Fruit fly (Drosophila melanogaster) whole organism, wandering third instar larva: ENCODE data around the gene slo.

ENCODE experiments used
- Abd-B ChIP-seq: fragments of >200 bp; optimal IDR thresholded peaks from 2 replicates; lab custom pipeline; 2017; ENCODE audit warnings: missing biosample characterization, missing genetic modification characterization
- HLH106 ChIP-seq: fragments of 200-800 bp; optimal IDR thresholded peaks from 3 replicates; lab custom pipeline; 2019; ENCODE audit warnings: missing biosample characterization, mild to moderate bottlenecking, missing genetic modification characterization, moderate library complexity
- N ChIP-seq: fragments of >200 bp; optimal IDR thresholded peaks from 2 replicates; lab custom pipeline; 2018; ENCODE audit warnings: missing biosample characterization, missing external identifiers, missing genetic modification characterization
- OdsH ChIP-seq: fragments of 200-800 bp; sonication (Bioruptor generic); optimal IDR thresholded peaks from 2 replicates; lab custom pipeline; 2016; ENCODE audit warnings: missing biosample characterization, mild to moderate bottlenecking, missing genetic modification characterization
- Rel ChIP-seq, 2 experiments: fragments of 200-800 bp; sonication (Bioruptor generic) in 1 of 2; optimal IDR thresholded peaks; 2 replicates in 1 of 2; 3 replicates in 1 of 2; lab custom pipeline; 2016 to 2019; ENCODE audit warnings: mild to moderate bottlenecking in 2 of 2, missing biosample characterization in 2 of 2, missing genetic modification characterization in 2 of 2, moderate library complexity in 1 of 2
- br ChIP-seq: fragments of 200-800 bp; sonication (Bioruptor generic); optimal IDR thresholded peaks from 2 replicates; lab custom pipeline; 2016; ENCODE audit warnings: missing biosample characterization, missing genetic modification characterization
- dl ChIP-seq, 2 experiments: fragments of 175-275, 200-275 bp in 1 of 2; fragments of 200-275 bp in 1 of 2; sonication (Bioruptor generic); optimal IDR thresholded peaks; lab custom pipeline; 2018; ENCODE audit warnings: mild to moderate bottlenecking in 2 of 2, missing biosample characterization in 2 of 2, missing genetic modification characterization in 2 of 2, moderate library complexity in 2 of 2; ENCODE audit not compliant: partially characterized antibody in 2 of 2, insufficient read depth in 1 of 2
- fru ChIP-seq: fragments of 200-800 bp; sonication (Bioruptor generic); optimal IDR thresholded peaks from 3 replicates; lab custom pipeline; 2016; ENCODE audit warnings: missing biosample characterization, mild to moderate bottlenecking, missing genetic modification characterization
- h ChIP-seq: fragments of 200-800 bp; sonication (Bioruptor generic); optimal IDR thresholded peaks from 3 replicates; lab custom pipeline; 2016; ENCODE audit warnings: missing biosample characterization, mild to moderate bottlenecking, missing genetic modification characterization
- psq ChIP-seq: fragments of 200-800 bp; sonication (Bioruptor generic); optimal IDR thresholded peaks from 3 replicates; lab custom pipeline; 2017; ENCODE audit warnings: missing biosample characterization, mild to moderate bottlenecking, missing genetic modification characterization, moderate library complexity
- rgr ChIP-seq: fragments of 200-800 bp; sonication (Bioruptor generic); optimal IDR thresholded peaks from 3 replicates; lab custom pipeline; 2016; ENCODE audit warnings: missing biosample characterization, mild to moderate bottlenecking, missing genetic modification characterization
- sage ChIP-seq: fragments of 200-800 bp; sonication (Bioruptor generic); optimal IDR thresholded peaks from 2 replicates; lab custom pipeline; 2016; ENCODE audit warnings: missing biosample characterization, mild to moderate bottlenecking, missing genetic modification characterization
- sv ChIP-seq: fragments of 200-800 bp; sonication (Bioruptor generic); optimal IDR thresholded peaks from 3 replicates; lab custom pipeline; 2016; ENCODE audit warnings: missing biosample characterization, missing genetic modification characterization

dm6 chr3R:24626003-24626486, 36.2 kb upstream of the slo start:
- TF ChIP-seq HLH106 (tag; lab: Kevin White, UChicago): peak; percentile 7
- TF ChIP-seq Abd-B (GFP tag; lab: Kevin White, UChicago): no peak
- no peak for TF ChIP-seq N (GFP tag; lab: Kevin White, UChicago)
- TF ChIP-seq rgr (GFP tag; lab: Kevin White, UChicago): peak; percentile 18
- peak; percentile 6 for TF ChIP-seq OdsH (GFP tag; lab: Kevin White, UChicago)
- no peak for TF ChIP-seq Rel (GFP tag; optimal IDR thresholded peaks at IDR 0.05; lab: Kevin White, UChicago)
- TF ChIP-seq Rel (tag; optimal IDR thresholded peaks at IDR 0.05; lab: Kevin White, UChicago): no peak
- no peak for TF ChIP-seq sv (GFP tag; lab: Kevin White, UChicago)
- peak; percentile 42 for TF ChIP-seq br (GFP tag; lab: Kevin White, UChicago)
- no peak for TF ChIP-seq dl (GFP tag; optimal IDR thresholded peaks at IDR 0.05; lab: Kevin White, UChicago; ENCODE audit: insufficient read depth in 1 of 2, partially characterized antibody in 2 of 2)
- peak; percentile 8 for TF ChIP-seq fru (GFP tag; lab: Kevin White, UChicago)
- TF ChIP-seq sage (GFP tag; lab: Kevin White, UChicago): no peak
- no peak for TF ChIP-seq psq (GFP tag; lab: Kevin White, UChicago)
- TF ChIP-seq h (GFP tag; lab: Kevin White, UChicago): peak; percentile 11
